Worm (Caenorhabditis elegans) whole organism, L4/young adult: Measurements from ENCODE around the gene hlh-11.

ENCODE experiments used
- W03F9.2 ChIP-seq: fragments of 150-350 bp; optimal IDR thresholded peaks from 2 replicates; lab custom pipeline; 2014; ENCODE audit warnings: missing biosample characterization, missing genetic modification characterization
- dao-5 ChIP-seq: sonication (generic microtip); optimal IDR thresholded peaks from 2 replicates; lab custom pipeline; 2016; ENCODE audit warnings: missing genotype, missing genetic modification characterization, moderate library complexity, missing compliant biosample characterization
- him-1 ChIP-seq: sonication (generic microtip); optimal IDR thresholded peaks from 2 replicates; lab custom pipeline; 2016; ENCODE audit warnings: missing genotype, missing genetic modification reagents, missing genetic modification characterization, missing compliant biosample characterization

- TF ChIP-seq him-1 (tag; lab: Kevin White, UChicago) (no peak), W03F9.2 (tag; lab: Kevin White, UChicago) (no peak), dao-5 (tag; lab: Kevin White, UChicago) (no peak)
Observed at ce11 chrIII:9666668-9667067, 47.2 kb downstream of the hlh-11 start.
